Fruit fly (Drosophila melanogaster) whole organism, wandering third instar larva: ENCODE results near the gene CG10274.

Experiments used
- HLH106 ChIP-seq: fragments of 200-800 bp; optimal IDR thresholded peaks from 3 replicates; lab custom pipeline; 2019; ENCODE audit warnings: missing biosample characterization, mild to moderate bottlenecking, missing genetic modification characterization, moderate library complexity
- Hr78 ChIP-seq: fragments of >200 bp; optimal IDR thresholded peaks from 2 replicates; lab custom pipeline; 2017; ENCODE audit warnings: missing biosample characterization, missing genetic modification characterization
- Mio ChIP-seq: sonication (Bioruptor generic); optimal IDR thresholded peaks from 2 replicates; lab custom pipeline; 2016; ENCODE audit warnings: missing biosample characterization, missing genetic modification characterization
- Myc ChIP-seq: fragments of >200 bp; optimal IDR thresholded peaks from 2 replicates; lab custom pipeline; 2017
- Sp1 ChIP-seq: fragments of 200-800 bp; sonication (Bioruptor generic); optimal IDR thresholded peaks from 3 replicates; lab custom pipeline; 2019; ENCODE audit warnings: missing biosample characterization, mild to moderate bottlenecking, missing genetic modification characterization, moderate library complexity
- Vsx2 ChIP-seq: fragments of 200-300, 225-300 bp; sonication (Bioruptor generic); optimal IDR thresholded peaks from 2 replicates; lab custom pipeline; 2018; ENCODE audit warnings: missing biosample characterization, missing genetic modification characterization; ENCODE audit not compliant: partially characterized antibody
- brk ChIP-seq: fragments of 200-800 bp; sonication (Bioruptor generic); optimal IDR thresholded peaks from 2 replicates; lab custom pipeline; 2016; ENCODE audit warnings: missing biosample characterization, mild to moderate bottlenecking, missing genetic modification characterization
- dl ChIP-seq, 2 experiments: fragments of 175-275, 200-275 bp in 1 of 2; fragments of 200-275 bp in 1 of 2; sonication (Bioruptor generic); optimal IDR thresholded peaks; lab custom pipeline; 2018; ENCODE audit warnings: mild to moderate bottlenecking in 2 of 2, missing biosample characterization in 2 of 2, missing genetic modification characterization in 2 of 2, moderate library complexity in 2 of 2; ENCODE audit not compliant: partially characterized antibody in 2 of 2, insufficient read depth in 1 of 2
- dmrt93B ChIP-seq: fragments of 200-800 bp; sonication (Bioruptor generic); optimal IDR thresholded peaks from 2 replicates; lab custom pipeline; 2018; ENCODE audit warnings: missing biosample characterization, mild to moderate bottlenecking, missing genetic modification characterization
- dsf ChIP-seq: sonication (Bioruptor generic); optimal IDR thresholded peaks from 2 replicates; lab custom pipeline; 2016; ENCODE audit warnings: missing biosample characterization, missing genetic modification characterization, borderline replicate concordance
- ey ChIP-seq: fragments of 200-800 bp; sonication (Bioruptor generic); optimal IDR thresholded peaks from 2 replicates; lab custom pipeline; 2016; ENCODE audit warnings: missing biosample characterization, missing genetic modification characterization
- foxo ChIP-seq, 2 experiments: fragments of 200-800 bp; sonication (Bioruptor generic); optimal IDR thresholded peaks; 2 replicates in 1 of 2; 3 replicates in 1 of 2; lab custom pipeline; 2016 to 2017; ENCODE audit warnings: missing biosample characterization in 2 of 2, missing genetic modification characterization in 2 of 2
- pan ChIP-seq: fragments of >200 bp; optimal IDR thresholded peaks from 2 replicates; lab custom pipeline; 2017
- rgr ChIP-seq: fragments of 200-800 bp; sonication (Bioruptor generic); optimal IDR thresholded peaks from 3 replicates; lab custom pipeline; 2016; ENCODE audit warnings: missing biosample characterization, mild to moderate bottlenecking, missing genetic modification characterization
- sage ChIP-seq: fragments of 200-800 bp; sonication (Bioruptor generic); optimal IDR thresholded peaks from 2 replicates; lab custom pipeline; 2016; ENCODE audit warnings: missing biosample characterization, mild to moderate bottlenecking, missing genetic modification characterization
- tai ChIP-seq: sonication (Bioruptor generic); optimal IDR thresholded peaks from 2 replicates; lab custom pipeline; 2016; ENCODE audit warnings: missing biosample characterization, missing genetic modification characterization
- woc ChIP-seq: sonication (Bioruptor generic); optimal IDR thresholded peaks from 2 replicates; lab custom pipeline; 2016; ENCODE audit warnings: missing biosample characterization, mild to moderate bottlenecking, missing genetic modification characterization

The CG10274 gene

DNA sequence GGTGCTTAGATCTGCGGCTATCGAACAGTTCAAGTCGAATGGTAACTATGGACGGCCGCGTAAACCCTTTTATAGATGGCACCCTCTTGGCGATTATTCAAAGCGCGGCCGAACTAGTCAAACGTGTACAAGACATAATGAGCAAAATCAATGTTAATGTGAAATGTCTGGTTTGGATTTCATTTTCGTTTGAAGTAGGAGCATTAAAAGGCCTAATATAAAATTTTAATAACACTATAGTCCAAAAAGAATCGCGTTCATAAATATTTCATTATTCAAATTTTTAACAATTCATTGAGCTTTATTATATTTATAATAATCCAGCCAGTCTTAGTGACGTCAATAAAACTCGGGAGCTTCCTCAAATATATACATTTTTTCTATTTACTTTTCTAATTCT lies 50.7 kb downstream of the CG10274 start, which contains the start of gene Lcp65Ag3:
Gene Lcp65Ag3, minus strand, starts transcription at position 46 of the 400 bp plus-strand sequence.
- no peak for TF ChIP-seq sage
- no peak for TF ChIP-seq Hr78 (GFP tag; lab: Kevin White, UChicago)
- no peak for TF ChIP-seq foxo (GFP tag; optimal IDR thresholded peaks at IDR 0.05; lab: Kevin White, UChicago)
- no peak for TF ChIP-seq Sp1
- TF ChIP-seq brk (GFP tag; lab: Kevin White, UChicago), result no peak
- TF ChIP-seq Myc (lab: Kevin White, UChicago), result no peak
- no peak for TF ChIP-seq rgr (GFP tag; lab: Kevin White, UChicago)
- no peak for TF ChIP-seq tai (GFP tag; lab: Kevin White, UChicago)
- no peak for TF ChIP-seq dmrt93B
- TF ChIP-seq ey (GFP tag; lab: Kevin White, UChicago), result no peak
- no peak for TF ChIP-seq woc
- TF ChIP-seq HLH106 (tag; lab: Kevin White, UChicago), result no peak
- TF ChIP-seq pan (lab: Kevin White, UChicago), result no peak
- no peak for TF ChIP-seq dsf (GFP tag; lab: Kevin White, UChicago)
- TF ChIP-seq Mio (GFP tag; lab: Kevin White, UChicago), result no peak

DNA sequence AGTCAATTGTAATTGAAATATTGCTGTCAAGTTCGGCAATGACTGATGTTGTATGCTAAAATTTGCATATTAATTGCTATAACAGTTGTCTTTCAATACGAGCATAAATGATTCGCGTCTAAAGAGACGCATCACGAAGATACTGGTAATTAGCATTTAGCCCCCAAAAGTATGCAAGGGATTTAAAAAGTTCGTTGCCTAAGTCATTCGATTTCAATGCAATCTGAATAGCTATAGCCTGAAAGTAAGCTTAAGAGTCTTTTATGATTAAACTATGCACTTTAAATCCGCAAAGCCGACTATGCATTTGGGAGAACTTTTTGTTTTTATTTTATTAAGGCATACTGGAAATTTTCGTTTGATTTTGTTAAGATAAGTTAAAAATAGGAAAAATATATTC lies 52.0 kb downstream of the CG10274 start:
- TF ChIP-seq Myc (lab: Kevin White, UChicago) (peak; percentile 74), dl (GFP tag; optimal IDR thresholded peaks at IDR 0.05; lab: Kevin White, UChicago; ENCODE audit: insufficient read depth in 1 of 2, partially characterized antibody in 2 of 2) (no peak), Vsx2 (GFP tag; lab: Kevin White, UChicago) (peak; percentile 76)
